Fruit fly (Drosophila melanogaster) whole organism, embryonic: Measurements from ENCODE around the gene Pdh.

Experiments used
- CG11560 ChIP-seq: fragments of 200-800 bp; sonication (Bioruptor generic); IDR thresholded peaks from 3 replicates; pipeline ENCODE4 v1.3.6; 2022; ENCODE audit warnings: missing biosample characterization, missing genetic modification characterization
- CG17359 ChIP-seq: fragments of 200-800 bp; sonication (Bioruptor generic); optimal IDR thresholded peaks from 3 replicates; lab custom pipeline; 2018; ENCODE audit warnings: missing biosample characterization, mild to moderate bottlenecking, missing genetic modification characterization, moderate library complexity
- CG8478 ChIP-seq: fragments of >200 bp; optimal IDR thresholded peaks from 2 replicates; lab custom pipeline; 2018
- CkIIα-i1 ChIP-seq: fragments of 200-800 bp; sonication (Bioruptor generic); IDR thresholded peaks from 2 replicates; pipeline ENCODE4 v1.3.6; 2022; ENCODE audit warnings: missing biosample characterization, missing genetic modification characterization
- Dll ChIP-seq: fragments of 200-800 bp; sonication (Bioruptor generic); IDR thresholded peaks from 4 replicates; pipeline ENCODE4 v1.3.6; 2022; ENCODE audit warnings: missing biosample characterization, missing genetic modification characterization; ENCODE audit not compliant: partially characterized antibody
- Sin3A ChIP-seq: fragments of >200 bp; optimal IDR thresholded peaks from 2 replicates; lab custom pipeline; 2018
- Spps ChIP-seq: fragments of 200-800 bp; sonication (Bioruptor generic); optimal IDR thresholded peaks from 2 replicates; lab custom pipeline; 2018; ENCODE audit warnings: missing biosample characterization, mild to moderate bottlenecking, missing genetic modification characterization
- br ChIP-seq: fragments of >200 bp; optimal IDR thresholded peaks from 2 replicates; lab custom pipeline; 2017
- hb ChIP-seq: fragments of 200-800 bp; sonication (Bioruptor generic); IDR thresholded peaks from 3 replicates; pipeline ENCODE4 v1.3.6; 2022; ENCODE audit warnings: missing biosample characterization, missing genetic modification characterization; ENCODE audit not compliant: partially characterized antibody
- sima ChIP-seq: fragments of 200-800 bp; sonication (Bioruptor generic); optimal IDR thresholded peaks from 2 replicates; lab custom pipeline; 2016; ENCODE audit warnings: missing biosample characterization, missing genetic modification characterization
- tup ChIP-seq: fragments of 200-800 bp; sonication (Bioruptor generic); optimal IDR thresholded peaks from 2 replicates; lab custom pipeline; 2016; ENCODE audit warnings: missing biosample characterization, mild to moderate bottlenecking, missing genetic modification characterization, moderate library complexity
- vvl ChIP-seq: fragments of 200-800 bp; sonication (Bioruptor generic); IDR thresholded peaks from 2 replicates; pipeline ENCODE4 v1.3.6; 2022; ENCODE audit warnings: missing biosample characterization, missing genetic modification characterization

DNA sequence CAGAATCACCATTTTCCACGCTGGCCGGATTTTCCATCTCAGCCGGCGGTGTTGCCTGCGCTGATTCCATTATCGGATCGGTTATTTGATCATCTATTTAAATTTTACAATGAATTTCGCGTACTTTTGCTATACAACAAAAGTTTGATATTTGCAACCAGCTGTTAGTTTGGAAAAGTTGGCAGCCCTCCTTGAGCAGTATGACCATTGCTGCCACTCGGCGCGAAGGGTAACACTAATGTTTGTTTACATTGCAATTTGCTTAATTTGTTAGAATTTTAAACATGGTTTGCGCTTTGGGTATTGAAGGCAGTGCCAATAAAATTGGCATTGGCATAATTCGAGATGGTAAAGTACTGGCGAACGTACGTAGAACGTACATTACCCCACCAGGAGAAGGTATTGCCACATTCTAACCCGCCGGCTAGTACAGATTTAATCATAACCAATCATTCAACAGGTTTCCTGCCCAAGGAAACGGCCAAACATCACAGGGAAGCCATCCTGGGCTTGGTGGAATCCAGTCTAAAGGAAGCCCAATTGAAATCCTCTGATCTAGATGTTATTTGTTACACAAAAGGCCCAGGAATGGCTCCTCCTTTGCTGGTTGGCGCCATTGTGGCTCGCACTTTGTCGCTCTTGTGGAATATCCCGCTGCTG lies 2.2 kb downstream of the Pdh start, which contains the start of the genes Golgin104 and Tcs3:
- no peak for TF ChIP-seq tup (GFP tag; lab: Kevin White, UChicago)
- TF ChIP-seq CG17359: no peak
- no peak for TF ChIP-seq Spps (tag; lab: Kevin White, UChicago)
- no peak for TF ChIP-seq CkIIα-i1
- TF ChIP-seq CG11560 (tag; lab: Robert Waterston, UW): no peak
- peak; percentile 19; the same call in 1 of the 2 replicates for TF ChIP-seq vvl (GFP tag; lab: Robert Waterston, UW)
- TF ChIP-seq sima: no peak
- TF ChIP-seq CG8478: no peak
- TF ChIP-seq Sin3A (lab: Kevin White, UChicago): peak; percentile 69
- peak; percentile 38; the same call in 1 of the 4 replicates for TF ChIP-seq Dll
- TF ChIP-seq hb: no peak
- no peak for TF ChIP-seq br
